Fruit fly (Drosophila melanogaster): Measurements from ENCODE around the gene Adi1.

Adi1 gene

DNA sequence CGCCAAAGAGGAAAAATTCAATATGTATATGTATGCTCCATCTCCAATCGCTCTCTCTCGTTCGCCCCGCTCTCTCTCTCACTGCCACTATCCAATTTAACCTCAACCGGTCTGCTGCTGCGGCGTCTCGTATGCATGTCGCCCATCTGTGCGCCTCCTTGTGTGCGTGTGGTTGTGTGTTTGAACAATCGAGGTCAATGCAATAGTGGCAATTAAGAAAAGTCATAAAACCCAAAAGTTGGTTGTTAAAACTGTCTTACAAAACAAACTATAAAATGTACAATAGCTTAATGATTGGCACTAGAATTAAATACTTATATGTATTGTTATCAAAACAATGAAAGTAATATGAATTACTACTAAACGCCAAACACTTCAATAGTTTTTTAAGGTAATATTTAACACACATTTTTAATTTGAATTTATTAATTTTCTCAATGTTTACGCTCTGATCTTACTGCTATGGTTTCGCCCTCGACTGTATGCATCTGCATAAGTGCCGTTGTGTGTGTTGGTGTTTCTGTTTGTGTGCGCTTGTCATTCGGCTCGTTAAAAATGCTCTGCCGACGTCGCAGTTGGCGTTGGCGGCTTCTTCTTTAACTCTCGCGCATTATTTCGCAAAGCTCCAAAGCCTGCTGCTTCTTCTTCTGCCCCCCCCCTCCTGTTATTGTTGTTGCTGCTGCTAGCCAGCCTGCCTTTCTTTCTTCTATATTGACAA is 2.4 kb downstream of the Adi1 start (continued):
- TF ChIP-seq CG12299 (tag; optimal IDR thresholded peaks at IDR 0.05) = peak; percentile 97
- TF ChIP-seq CG8359 (GFP tag; optimal IDR thresholded peaks at IDR 0.05; ENCODE audit: borderline replicate concordance) = peak; percentile 91
- no peak for TF ChIP-seq Sin3A (optimal IDR thresholded peaks at IDR 0.05)
- TF ChIP-seq vnd (GFP tag; IDR thresholded peaks at IDR 0.05; ENCODE audit: partially characterized antibody) = no peak
- TF ChIP-seq CHES-1-like (GFP tag; optimal IDR thresholded peaks at IDR 0.05) = peak; percentile 62
- peak; percentile 94 for TF ChIP-seq CG8290 (GFP tag; optimal IDR thresholded peaks at IDR 0.05)
- TF ChIP-seq CG8290 (tag; optimal IDR thresholded peaks at IDR 0.05) = peak; percentile 85 to 96
- peak; percentile 80 for TF ChIP-seq CG18011 (GFP tag; optimal IDR thresholded peaks at IDR 0.05)
- peak; percentile 90 for TF ChIP-seq fd102C (GFP tag; optimal IDR thresholded peaks at IDR 0.05)
- no peak for TF ChIP-seq HLH4C (GFP tag; IDR thresholded peaks at IDR 0.05; ENCODE audit: partially characterized antibody)
- TF ChIP-seq Hsf (GFP tag; optimal IDR thresholded peaks at IDR 0.05) = peak; percentile 93
- TF ChIP-seq ro (GFP tag; IDR thresholded peaks at IDR 0.05) = peak; percentile 83
- TF ChIP-seq CG6654 (GFP tag; optimal IDR thresholded peaks at IDR 0.05) = peak; percentile 82
- peak; percentile 95 for TF ChIP-seq Dek (tag; optimal IDR thresholded peaks at IDR 0.05)
- peak; percentile 97 for TF ChIP-seq salm (tag; optimal IDR thresholded peaks at IDR 0.05)
- peak; percentile 66; the same call in 1 of the 2 replicates for TF ChIP-seq MBD-R2 (GFP tag; IDR thresholded peaks at IDR 0.05)
- peak; percentile 98 for TF ChIP-seq CG14710 (tag; optimal IDR thresholded peaks at IDR 0.05)
- TF ChIP-seq Sry-β (GFP tag; optimal IDR thresholded peaks at IDR 0.05) = peak; percentile 67
- TF ChIP-seq so (GFP tag; IDR thresholded peaks at IDR 0.05) = peak; percentile 93
- peak; percentile 65 for TF ChIP-seq Nf-YA (GFP tag; IDR thresholded peaks at IDR 0.05)
- peak; percentile 94 for TF ChIP-seq CG6683 (GFP tag; optimal IDR thresholded peaks at IDR 0.05)
- peak; percentile 96 for TF ChIP-seq CG4424 (GFP tag; optimal IDR thresholded peaks at IDR 0.05)
- TF ChIP-seq Ptx1 (GFP tag; IDR thresholded peaks at IDR 0.05) = peak; percentile 93
- peak; percentile 74 for TF ChIP-seq Dip3 (GFP tag; optimal IDR thresholded peaks at IDR 0.05)
- peak; percentile 96 for TF ChIP-seq tin (GFP tag; optimal IDR thresholded peaks at IDR 0.05)
- no peak for TF ChIP-seq lov (optimal IDR thresholded peaks at IDR 0.05)
- no peak for TF ChIP-seq lov (GFP tag; IDR thresholded peaks at IDR 0.05)
- peak; percentile 87 for TF ChIP-seq CG4730 (GFP tag; IDR thresholded peaks at IDR 0.05)
- TF ChIP-seq CG3838 (GFP tag; optimal IDR thresholded peaks at IDR 0.05) = peak; percentile 76
- peak in 1 of 2 experiments; percentile 83 for TF ChIP-seq insv (GFP tag; optimal IDR thresholded peaks at IDR 0.05)
- peak; percentile 96 for TF ChIP-seq Blimp-1 (GFP tag; optimal IDR thresholded peaks at IDR 0.05)
- TF ChIP-seq CG42726 (GFP tag; IDR thresholded peaks at IDR 0.05; ENCODE audit: partially characterized antibody) = no peak
- TF ChIP-seq tap (tag; optimal IDR thresholded peaks at IDR 0.05) = peak; percentile 98
- TF ChIP-seq CG4617 (GFP tag; optimal IDR thresholded peaks at IDR 0.05; ENCODE audit: borderline replicate concordance) = peak; percentile 74
- TF ChIP-seq CG17361 (GFP tag; IDR thresholded peaks at IDR 0.05) = peak; percentile 99
- no peak for TF ChIP-seq mld (GFP tag; IDR thresholded peaks at IDR 0.05; ENCODE audit: partially characterized antibody)
- TF ChIP-seq lola (GFP tag; optimal IDR thresholded peaks at IDR 0.05) = peak in 1 of 3 experiments; percentile 99
- peak; percentile 83; the same call in 1 of the 3 replicates for TF ChIP-seq CG3726 (GFP tag; IDR thresholded peaks at IDR 0.05)
- TF ChIP-seq ken (GFP tag; IDR thresholded peaks at IDR 0.05) = peak; percentile 75
- TF ChIP-seq CG13123 (GFP tag; optimal IDR thresholded peaks at IDR 0.05) = peak; percentile 92
- TF ChIP-seq Taf1 (GFP tag; IDR thresholded peaks at IDR 0.05) = peak; percentile 85
- peak; percentile 98 for TF ChIP-seq CG11504 (tag; optimal IDR thresholded peaks at IDR 0.05)
